Worm (Caenorhabditis elegans): ENCODE data around the gene srx-3.

The srx-3 gene

ce11 chrV:9035685-9036084 is 30.3 kb downstream of the srx-3 start, which contains the start of gene srsx-34:
Gene srsx-34, plus strand, starts transcription at chrV:9035985.
- TF ChIP-seq gmeb-2 (tag; optimal IDR thresholded peaks at IDR 0.05) (no peak), elt-2 (tag; optimal IDR thresholded peaks at IDR 0.05) (no peak), hlh-30 (tag; optimal IDR thresholded peaks at IDR 0.05; ENCODE audit: insufficient read depth) (no peak), rnt-1 (tag; optimal IDR thresholded peaks at IDR 0.05) (no peak), ahr-1 (tag; optimal IDR thresholded peaks at IDR 0.05) (no peak), sox-4 (tag; optimal IDR thresholded peaks at IDR 0.05) (no peak), ceh-34 (tag; optimal IDR thresholded peaks at IDR 0.05) (no peak), nhr-11 (tag; optimal IDR thresholded peaks at IDR 0.05) (no peak), nfya-1 (tag; optimal IDR thresholded peaks at IDR 0.05) (no peak), ceh-19 (GFP tag; optimal IDR thresholded peaks at IDR 0.05) (no peak), ceh-48 (tag; optimal IDR thresholded peaks at IDR 0.05) (no peak), pros-1 (tag; optimal IDR thresholded peaks at IDR 0.05) (no peak), hlh-8 (tag; optimal IDR thresholded peaks at IDR 0.05) (no peak), eyg-1 (tag; optimal IDR thresholded peaks at IDR 0.05) (no peak), unc-55 (GFP tag; optimal IDR thresholded peaks at IDR 0.05) (no peak), che-1 (tag; optimal IDR thresholded peaks at IDR 0.05) (no peak), hlh-6 (tag; optimal IDR thresholded peaks at IDR 0.05) (no peak), pat-9 (tag; optimal IDR thresholded peaks at IDR 0.05) (no peak)

- TF ChIP-seq gmeb-2 (tag; optimal IDR thresholded peaks at IDR 0.05), result no peak
- no peak for TF ChIP-seq ceh-6 (GFP tag; optimal IDR thresholded peaks at IDR 0.05)
- TF ChIP-seq odd-2 (tag; optimal IDR thresholded peaks at IDR 0.05), result no peak
- TF ChIP-seq hlh-30 (tag; optimal IDR thresholded peaks at IDR 0.05; ENCODE audit: insufficient read depth), result no peak
- TF ChIP-seq ceh-18 (tag; optimal IDR thresholded peaks at IDR 0.05), result no peak
- TF ChIP-seq pag-3 (tag; optimal IDR thresholded peaks at IDR 0.05; ENCODE audit: borderline replicate concordance), result no peak
- no peak for TF ChIP-seq ahr-1 (tag; optimal IDR thresholded peaks at IDR 0.05)
- no peak for TF ChIP-seq K09A11.1 (tag; optimal IDR thresholded peaks at IDR 0.05; ENCODE audit: insufficient read depth)
- no peak for TF ChIP-seq unc-42 (tag; optimal IDR thresholded peaks at IDR 0.05)
- TF ChIP-seq ceh-34 (tag; optimal IDR thresholded peaks at IDR 0.05), result no peak
- TF ChIP-seq sox-4 (tag; optimal IDR thresholded peaks at IDR 0.05), result no peak
- TF ChIP-seq ceh-9 (tag; optimal IDR thresholded peaks at IDR 0.05), result no peak
- no peak for TF ChIP-seq npax-4 (tag; optimal IDR thresholded peaks at IDR 0.05)
Observed at ce11 chrV:9041030-9041429, 35.7 kb downstream of the srx-3 start, which contains the start of gene cyp-33B1. Gene cyp-33B1, plus strand, starts transcription at chrV:9041330.

DNA sequence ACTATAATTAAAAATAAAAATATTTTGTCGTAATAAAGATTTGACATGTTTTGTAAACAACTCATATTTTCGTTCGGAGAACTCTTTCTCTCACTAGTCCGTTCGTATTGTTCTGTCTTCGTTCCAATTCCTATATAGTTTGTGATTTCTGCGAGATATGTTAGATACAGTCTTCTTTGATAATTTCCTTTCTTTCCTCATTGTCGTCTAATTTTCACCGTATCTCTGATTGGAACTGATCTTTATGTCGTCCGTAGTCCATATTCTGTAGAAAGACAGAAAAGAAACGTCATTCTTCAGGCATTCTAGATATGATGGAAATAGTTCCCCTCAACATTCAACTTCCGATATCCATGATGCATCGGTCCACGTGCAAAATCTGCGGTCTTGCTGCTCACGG is 39.5 kb downstream of the srx-3 start, which contains the start of gene nhr-30:
TSS of gene nhr-30 (plus strand) at position 301 of the 400 bp plus-strand sequence.
- TF ChIP-seq ceh-19 (GFP tag; optimal IDR thresholded peaks at IDR 0.05) (no peak), C38D4.7 (GFP tag; optimal IDR thresholded peaks at IDR 0.05) (no peak), sox-2 (GFP tag; IDR thresholded peaks at IDR 0.05) (no peak), sox-4 (tag; optimal IDR thresholded peaks at IDR 0.05) (no peak), fax-1 (tag; optimal IDR thresholded peaks at IDR 0.05) (no peak)

DNA sequence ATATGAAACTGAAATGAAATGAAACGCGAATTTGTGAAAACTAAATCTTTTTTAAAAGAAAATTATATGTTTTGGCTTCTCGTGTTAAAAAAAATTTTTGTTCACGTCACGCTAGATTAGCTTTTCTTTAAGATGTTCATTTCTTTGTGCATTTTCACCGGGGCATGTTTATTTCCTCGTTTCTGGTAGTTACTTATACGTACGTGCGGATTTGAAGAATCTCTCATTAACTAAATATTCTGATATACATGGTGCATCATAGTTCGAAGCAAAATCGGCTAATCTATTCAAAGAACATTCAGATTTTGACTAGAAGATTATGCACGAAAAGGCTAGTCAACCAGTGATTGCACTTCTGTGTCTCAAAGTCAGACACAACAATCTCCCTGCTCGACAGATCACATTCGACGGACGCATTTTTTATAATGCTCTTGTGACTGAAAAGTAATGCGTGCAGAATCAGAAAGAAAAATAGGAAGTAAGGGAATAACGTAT is 42.3 kb downstream of the srx-3 start, which contains the start of gene C25E10.17:
TSS of gene C25E10.17 (minus strand) at position 51 of the 495 bp plus-strand sequence.
- TF ChIP-seq unc-3 (GFP tag; conservative IDR thresholded peaks at IDR 0.05), result no peak
- no peak for TF ChIP-seq unc-3 (tag; optimal IDR thresholded peaks at IDR 0.05)
- no peak for TF ChIP-seq dve-1 (tag; optimal IDR thresholded peaks at IDR 0.05)
- no peak for TF ChIP-seq elt-4 (tag; optimal IDR thresholded peaks at IDR 0.05)
- TF ChIP-seq unc-42 (tag; optimal IDR thresholded peaks at IDR 0.05), result no peak
- TF ChIP-seq elt-2 (tag; optimal IDR thresholded peaks at IDR 0.05), result no peak
- TF ChIP-seq pha-4 (tag; optimal IDR thresholded peaks at IDR 0.05), result no peak
- no peak for TF ChIP-seq gmeb-2 (tag; optimal IDR thresholded peaks at IDR 0.05)
- no peak for TF ChIP-seq C08G9.2 (tag; optimal IDR thresholded peaks at IDR 0.05)
- no peak for TF ChIP-seq npax-4 (tag; optimal IDR thresholded peaks at IDR 0.05)
- no peak for TF ChIP-seq zip-5 (tag; optimal IDR thresholded peaks at IDR 0.05)
- no peak for TF ChIP-seq hlh-6 (tag; optimal IDR thresholded peaks at IDR 0.05)

Data from whole organism, late embryonic.